Fruit fly (Drosophila melanogaster): ENCODE results near the gene P5cr.

P5cr gene

dm6 chr3R:18988957-18989818, 39.5 kb upstream of the P5cr start:
- TF ChIP-seq pros (GFP tag; optimal IDR thresholded peaks at IDR 0.05) (peak; percentile 57), cas (GFP tag; IDR thresholded peaks at IDR 0.05) (no peak), chif (GFP tag; optimal IDR thresholded peaks at IDR 0.05) (no peak), ase (GFP tag; IDR thresholded peaks at IDR 0.05) (no peak), Opbp (GFP tag; IDR thresholded peaks at IDR 0.05; ENCODE audit: partially characterized antibody) (0 out of 3 replicates have a peak, but pooled peaks have one; percentile 10), Blimp-1 (GFP tag; optimal IDR thresholded peaks at IDR 0.05) (peak; percentile 27), CG7745 (tag; optimal IDR thresholded peaks at IDR 0.05) (peak; percentile 22), abd-A (tag; optimal IDR thresholded peaks at IDR 0.05) (peak; percentile 67), CG2199 (GFP tag; IDR thresholded peaks at IDR 0.05) (peak; percentile 86), Deaf1 (tag; optimal IDR thresholded peaks at IDR 0.05) (peak; percentile 33), CG4854 (GFP tag; optimal IDR thresholded peaks at IDR 0.05) (no peak), grn (GFP tag; optimal IDR thresholded peaks at IDR 0.05) (peak; percentile 44), pfk (GFP tag; optimal IDR thresholded peaks at IDR 0.05) (no peak), Lpt (GFP tag; optimal IDR thresholded peaks at IDR 0.05) (no peak), gsb-n (tag; optimal IDR thresholded peaks at IDR 0.05) (peak; percentile 63), zfh1 (GFP tag; IDR thresholded peaks at IDR 0.05) (0 out of 3 replicates have a peak, but pooled peaks have one; percentile 33), oc (tag; optimal IDR thresholded peaks at IDR 0.05) (peak; percentile 22), Sin3A (optimal IDR thresholded peaks at IDR 0.05) (no peak), chn (GFP tag; optimal IDR thresholded peaks at IDR 0.05) (no peak), kni (GFP tag; optimal IDR thresholded peaks at IDR 0.05) (peak; percentile 89), Hr78 (GFP tag; optimal IDR thresholded peaks at IDR 0.05) (peak in 1 of 2 experiments; percentile 15)

DNA sequence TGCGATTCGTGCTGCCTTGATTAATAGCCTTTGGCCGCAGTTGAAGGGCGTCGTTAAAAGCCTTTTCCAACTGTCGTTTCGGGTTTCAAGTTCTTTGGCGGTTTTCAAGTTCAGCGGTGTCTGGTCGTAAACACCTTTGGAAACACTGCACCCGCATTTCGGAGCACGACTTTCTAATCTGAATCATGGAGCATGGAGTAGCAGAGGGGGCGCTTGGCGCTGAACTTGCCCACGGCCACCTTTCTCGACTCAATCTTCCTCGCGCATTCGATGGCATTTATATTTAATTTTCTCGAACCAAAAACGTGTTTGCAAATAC, 39.0 kb upstream of the P5cr start:
- TF ChIP-seq insv (GFP tag; optimal IDR thresholded peaks at IDR 0.05) (no peak), Blimp-1 (GFP tag; optimal IDR thresholded peaks at IDR 0.05) (peak; percentile 12), kni (GFP tag; optimal IDR thresholded peaks at IDR 0.05) (peak; percentile 57), gcm (GFP tag; optimal IDR thresholded peaks at IDR 0.05) (peak; percentile 59), aop (GFP tag; IDR thresholded peaks at IDR 0.05) (no peak), D (optimal IDR thresholded peaks at IDR 0.05) (peak; percentile 47), D (GFP tag; optimal IDR thresholded peaks at IDR 0.05) (no peak), D19B (GFP tag; optimal IDR thresholded peaks at IDR 0.05) (no peak), NFAT (GFP tag; IDR thresholded peaks at IDR 0.05) (no peak), abd-A (tag; optimal IDR thresholded peaks at IDR 0.05) (peak; percentile 16)

DNA sequence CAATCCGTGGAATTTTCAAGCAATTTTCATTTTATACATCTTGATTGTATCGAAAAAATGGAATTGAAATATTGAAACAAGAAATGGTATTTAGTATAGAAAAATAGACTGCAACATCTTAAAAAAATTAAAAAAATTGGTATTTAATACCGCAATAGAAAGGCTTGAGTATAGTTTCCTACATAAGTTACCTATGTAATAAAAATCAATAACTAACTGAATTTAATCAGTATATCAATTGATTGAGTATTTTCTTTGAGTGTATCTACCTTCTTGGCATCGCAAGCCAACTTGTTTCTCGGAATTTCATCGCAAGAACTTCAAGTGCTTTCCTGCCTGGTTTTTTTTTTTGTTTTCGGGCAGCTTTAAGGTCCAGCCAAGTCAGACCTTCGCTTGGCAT, 38.2 kb upstream of the P5cr start:
- peak; percentile 24 for TF ChIP-seq nmo (GFP tag; optimal IDR thresholded peaks at IDR 0.05)
- no peak for TF ChIP-seq caup (GFP tag; optimal IDR thresholded peaks at IDR 0.05; ENCODE audit: severe bottlenecking)
- TF ChIP-seq CG17385 (GFP tag; optimal IDR thresholded peaks at IDR 0.05): peak; percentile 2
- TF ChIP-seq lbe (GFP tag; optimal IDR thresholded peaks at IDR 0.05): peak; percentile 18
- TF ChIP-seq Blimp-1 (GFP tag; optimal IDR thresholded peaks at IDR 0.05): peak; percentile 36
- TF ChIP-seq Hr51 (GFP tag; optimal IDR thresholded peaks at IDR 0.05): peak in 1 of 2 experiments; percentile 33
- peak; percentile 10 for TF ChIP-seq Ssrp (tag; optimal IDR thresholded peaks at IDR 0.05)
- peak; percentile 23 for TF ChIP-seq dmrt99B (tag; optimal IDR thresholded peaks at IDR 0.05)
- TF ChIP-seq Gug (GFP tag; IDR thresholded peaks at IDR 0.05): no peak
- peak; percentile 30 for TF ChIP-seq CG18262 (tag; optimal IDR thresholded peaks at IDR 0.05)
- peak in 1 of 2 experiments; percentile 17 for TF ChIP-seq Pdp1 (GFP tag; optimal IDR thresholded peaks at IDR 0.05)
- TF ChIP-seq gem (tag; optimal IDR thresholded peaks at IDR 0.05): peak; percentile 62
- no peak for TF ChIP-seq Doc2 (GFP tag; IDR thresholded peaks at IDR 0.05)
- TF ChIP-seq CG7839 (tag; optimal IDR thresholded peaks at IDR 0.05): peak; percentile 13
- peak; percentile 37 for TF ChIP-seq phol (tag; optimal IDR thresholded peaks at IDR 0.05)
- no peak for TF ChIP-seq CG6813 (GFP tag; optimal IDR thresholded peaks at IDR 0.05)
- TF ChIP-seq Sox102F (GFP tag; optimal IDR thresholded peaks at IDR 0.05): peak; percentile 18
- TF ChIP-seq prd (optimal IDR thresholded peaks at IDR 0.05): no peak
- TF ChIP-seq prd (GFP tag; IDR thresholded peaks at IDR 0.05): peak; percentile 30; the same call in 1 of the 3 replicates
